Fruit fly (Drosophila melanogaster) whole organism, embryonic: Measurements from ENCODE around the gene sro.

Experiments
- CG10274 ChIP-seq: fragments of 200-800 bp; sonication (Bioruptor generic); optimal IDR thresholded peaks from 3 replicates; lab custom pipeline; 2017; ENCODE audit warnings: missing biosample characterization, mild to moderate bottlenecking, missing genetic modification characterization
- CG10654 ChIP-seq: fragments of 200-800 bp; sonication (Bioruptor generic); optimal IDR thresholded peaks from 2 replicates; lab custom pipeline; 2016; ENCODE audit warnings: missing biosample characterization, missing genetic modification characterization
- CG11093 ChIP-seq: fragments of 200-800 bp; sonication (Bioruptor generic); IDR thresholded peaks from 3 replicates; pipeline ENCODE4 v1.3.6; 2022; ENCODE audit warnings: missing biosample characterization, missing genetic modification characterization
- CG1233 ChIP-seq: fragments of 200-800 bp; sonication (Bioruptor generic); optimal IDR thresholded peaks from 4 replicates; lab custom pipeline; 2018; ENCODE audit warnings: missing biosample characterization, mild to moderate bottlenecking, missing genetic modification characterization
- CG12391 ChIP-seq: fragments of 200-800 bp; sonication (Bioruptor generic); optimal IDR thresholded peaks from 3 replicates; lab custom pipeline; 2018; ENCODE audit warnings: missing biosample characterization, mild to moderate bottlenecking, missing genetic modification characterization, moderate library complexity
- CG12942 ChIP-seq: fragments of 200-800 bp; sonication (Bioruptor generic); optimal IDR thresholded peaks from 3 replicates; lab custom pipeline; 2016; ENCODE audit warnings: missing biosample characterization, missing genetic modification characterization
- CG13287 ChIP-seq: fragments of 200-800 bp; sonication (Bioruptor generic); IDR thresholded peaks from 2 replicates; pipeline ENCODE4 v1.3.6; 2022; ENCODE audit warnings: missing biosample characterization, missing genetic modification characterization; ENCODE audit not compliant: partially characterized antibody
- CG16815 ChIP-seq: fragments of 200-800 bp; sonication (Bioruptor generic); optimal IDR thresholded peaks from 3 replicates; lab custom pipeline; 2017; ENCODE audit warnings: missing biosample characterization, mild to moderate bottlenecking, missing genetic modification characterization
- CG17186 ChIP-seq: fragments of 200-800 bp; sonication (Bioruptor generic); optimal IDR thresholded peaks from 3 replicates; lab custom pipeline; 2017; ENCODE audit warnings: missing biosample characterization, missing genetic modification reagents, missing genetic modification characterization
- CG18599 ChIP-seq: fragments of 200-800 bp; sonication (Bioruptor generic); optimal IDR thresholded peaks from 3 replicates; lab custom pipeline; 2017; ENCODE audit warnings: missing biosample characterization, missing genetic modification characterization, mild to moderate bottlenecking, moderate library complexity, missing genetic modification reagents
- CG2116 ChIP-seq: fragments of 200-800 bp; sonication (Bioruptor generic); optimal IDR thresholded peaks from 3 replicates; lab custom pipeline; 2018; ENCODE audit warnings: missing biosample characterization, mild to moderate bottlenecking, missing genetic modification characterization
- CG32532 ChIP-seq: fragments of 200-800 bp; sonication (Bioruptor generic); IDR thresholded peaks from 2 replicates; pipeline ENCODE4 v1.3.6; 2022; ENCODE audit warnings: missing biosample characterization, missing genetic modification characterization
- CG34224 ChIP-seq: fragments of 200-800 bp; sonication (Bioruptor generic); IDR thresholded peaks from 3 replicates; pipeline ENCODE4 v1.3.6; 2022; ENCODE audit warnings: missing biosample characterization, missing genetic modification characterization; ENCODE audit not compliant: partially characterized antibody
- CG3995 ChIP-seq: fragments of 200-800 bp; sonication (Bioruptor generic); optimal IDR thresholded peaks from 3 replicates; lab custom pipeline; 2016; ENCODE audit warnings: missing biosample characterization, missing genetic modification characterization
- CG5245 ChIP-seq: fragments of 200-800 bp; sonication (Bioruptor generic); optimal IDR thresholded peaks from 3 replicates; lab custom pipeline; 2016; ENCODE audit warnings: missing biosample characterization, missing genetic modification characterization
- CG6683 ChIP-seq: fragments of 200-800 bp; sonication (Bioruptor generic); optimal IDR thresholded peaks from 2 replicates; lab custom pipeline; 2017; ENCODE audit warnings: missing biosample characterization, mild to moderate bottlenecking, missing genetic modification characterization, missing genetic modification reagents
- CG6765 ChIP-seq: fragments of 200-800 bp; sonication (Bioruptor generic); optimal IDR thresholded peaks from 3 replicates; lab custom pipeline; 2017; ENCODE audit warnings: missing biosample characterization, mild to moderate bottlenecking, missing genetic modification characterization
- CG6791 ChIP-seq: fragments of 200-800 bp; sonication (Bioruptor generic); IDR thresholded peaks from 3 replicates; pipeline ENCODE4 v1.3.6; 2022; ENCODE audit warnings: missing biosample characterization, missing genetic modification characterization; ENCODE audit not compliant: partially characterized antibody
- CG8089 ChIP-seq: fragments of 200-800 bp; sonication (Bioruptor generic); optimal IDR thresholded peaks from 3 replicates; lab custom pipeline; 2016; ENCODE audit warnings: missing biosample characterization, missing genetic modification characterization
- CG9437 ChIP-seq: fragments of 200-800 bp; sonication (Bioruptor generic); optimal IDR thresholded peaks from 2 replicates; lab custom pipeline; 2018; ENCODE audit warnings: missing biosample characterization, mild to moderate bottlenecking, missing genetic modification characterization
- CoRest ChIP-seq: fragments of 200-800 bp; sonication (Bioruptor generic); optimal IDR thresholded peaks from 3 replicates; lab custom pipeline; 2018; ENCODE audit warnings: missing biosample characterization, mild to moderate bottlenecking, missing genetic modification characterization, moderate library complexity
- CrebB ChIP-seq: fragments of 200-800 bp; sonication (Bioruptor generic); optimal IDR thresholded peaks from 3 replicates; lab custom pipeline; 2018; ENCODE audit warnings: missing biosample characterization, mild to moderate bottlenecking, missing genetic modification characterization
- Dip3 ChIP-seq: fragments of 200-800 bp; sonication (Bioruptor generic); optimal IDR thresholded peaks from 3 replicates; lab custom pipeline; 2016; ENCODE audit warnings: missing biosample characterization, missing genetic modification characterization
- Doc3 ChIP-seq: fragments of 200-800 bp; sonication (Bioruptor generic); IDR thresholded peaks from 3 replicates; pipeline ENCODE4 v1.3.6; 2022; ENCODE audit warnings: missing biosample characterization, missing genetic modification characterization; ENCODE audit not compliant: partially characterized antibody
- Dref ChIP-seq: fragments of 200-800 bp; sonication (Bioruptor generic); IDR thresholded peaks from 2 replicates; pipeline ENCODE4 v1.3.6; 2022; ENCODE audit warnings: missing biosample characterization, missing genetic modification characterization
- Lhr ChIP-seq: fragments of 200-800 bp; sonication (Bioruptor generic); optimal IDR thresholded peaks from 3 replicates; lab custom pipeline; 2017; ENCODE audit warnings: mild to moderate bottlenecking, missing biosample characterization, missing genetic modification reagents, missing genetic modification characterization
- Lim3 ChIP-seq: fragments of 200-800 bp; sonication (Bioruptor generic); IDR thresholded peaks from 2 replicates; pipeline ENCODE4 v1.3.6; 2022; ENCODE audit warnings: missing biosample characterization, missing genetic modification characterization
- MESR4 ChIP-seq: fragments of 200-800 bp; sonication (Bioruptor generic); optimal IDR thresholded peaks from 2 replicates; lab custom pipeline; 2018; ENCODE audit warnings: missing biosample characterization, mild to moderate bottlenecking, missing genetic modification characterization, moderate library complexity
- MTF-1 ChIP-seq: fragments of 200-800 bp; sonication (Bioruptor generic); optimal IDR thresholded peaks from 2 replicates; lab custom pipeline; 2018; ENCODE audit warnings: missing biosample characterization, mild to moderate bottlenecking, missing genetic modification characterization, borderline replicate concordance
- Meics ChIP-seq: fragments of 200-800 bp; sonication (Bioruptor generic); optimal IDR thresholded peaks from 2 replicates; lab custom pipeline; 2017; ENCODE audit warnings: missing biosample characterization, mild to moderate bottlenecking, missing genetic modification characterization
- NC2β ChIP-seq: fragments of 200-800 bp; sonication (Bioruptor generic); optimal IDR thresholded peaks from 2 replicates; lab custom pipeline; 2016; ENCODE audit warnings: missing biosample characterization, missing genetic modification characterization
- Oaz ChIP-seq: fragments of 200-800 bp; sonication (Bioruptor generic); IDR thresholded peaks from 2 replicates; pipeline ENCODE4 v1.3.6; 2022; ENCODE audit warnings: missing biosample characterization, missing genetic modification characterization
- Sox102F ChIP-seq: fragments of 200-800 bp; sonication (Bioruptor generic); optimal IDR thresholded peaks from 2 replicates; lab custom pipeline; 2018; ENCODE audit warnings: missing biosample characterization, mild to moderate bottlenecking, missing genetic modification characterization, moderate library complexity
- Sry-β ChIP-seq: fragments of 200-800 bp; sonication (Bioruptor generic); optimal IDR thresholded peaks from 2 replicates; lab custom pipeline; 2018; ENCODE audit warnings: missing biosample characterization, mild to moderate bottlenecking, missing genetic modification characterization, moderate library complexity
- Tbp ChIP-seq: fragments of >200 bp; optimal IDR thresholded peaks from 2 replicates; lab custom pipeline; 2018; ENCODE audit warnings: missing biosample characterization, missing genetic modification characterization
- Xbp1 ChIP-seq: fragments of 200-800 bp; sonication (Bioruptor generic); optimal IDR thresholded peaks from 3 replicates; lab custom pipeline; 2016; ENCODE audit warnings: missing biosample characterization, mild to moderate bottlenecking, missing genetic modification characterization
- ash1 ChIP-seq: fragments of 200-800 bp; sonication (Bioruptor generic); optimal IDR thresholded peaks from 2 replicates; lab custom pipeline; 2018; ENCODE audit warnings: missing biosample characterization, mild to moderate bottlenecking, missing genetic modification characterization
- bcd ChIP-seq: fragments of 200-800 bp; sonication (Bioruptor generic); optimal IDR thresholded peaks from 2 replicates; lab custom pipeline; 2017; ENCODE audit warnings: missing biosample characterization, mild to moderate bottlenecking, missing genetic modification characterization
- bowl ChIP-seq: fragments of 200-800 bp; sonication (Bioruptor generic); IDR thresholded peaks from 2 replicates; pipeline ENCODE4 v1.3.6; 2022; ENCODE audit warnings: missing biosample characterization, missing genetic modification characterization
- cwo ChIP-seq: fragments of 200-800 bp; sonication (Bioruptor generic); optimal IDR thresholded peaks from 3 replicates; lab custom pipeline; 2017; ENCODE audit warnings: missing biosample characterization, missing genetic modification characterization, mild to moderate bottlenecking, moderate library complexity, missing genetic modification reagents
- dpn ChIP-seq, 2 experiments: fragments of 200-800 bp; sonication (Bioruptor generic); optimal IDR thresholded peaks; 3 replicates each; lab custom pipeline; 2016; ENCODE audit warnings: missing biosample characterization in 2 of 2, missing genetic modification characterization in 2 of 2
- eve ChIP-seq, 2 experiments: fragments of >200 bp; optimal IDR thresholded peaks; 2 replicates each; lab custom pipeline; 2017; ENCODE audit warnings: missing biosample characterization in 2 of 2, missing genetic modification characterization in 2 of 2
- inv ChIP-seq: fragments of 200-800 bp; sonication (Bioruptor generic); IDR thresholded peaks from 2 replicates; pipeline ENCODE4 v1.3.6; 2022; ENCODE audit warnings: missing biosample characterization, missing genetic modification characterization; ENCODE audit not compliant: partially characterized antibody
- jumu ChIP-seq: fragments of 200-800 bp; sonication (Bioruptor generic); optimal IDR thresholded peaks from 3 replicates; lab custom pipeline; 2016; ENCODE audit warnings: missing biosample characterization, missing genetic modification characterization
- lmd ChIP-seq: fragments of 200-800 bp; sonication (Bioruptor generic); IDR thresholded peaks from 2 replicates; pipeline ENCODE4 v1.3.6; 2022; ENCODE audit warnings: missing biosample characterization, missing genetic modification characterization
- pb ChIP-seq: fragments of 200-800 bp; sonication (Bioruptor generic); optimal IDR thresholded peaks from 3 replicates; lab custom pipeline; 2016; ENCODE audit warnings: missing biosample characterization, missing genetic modification characterization
- pho ChIP-seq: fragments of 200-800 bp; sonication (Bioruptor generic); optimal IDR thresholded peaks from 2 replicates; lab custom pipeline; 2016; ENCODE audit warnings: missing biosample characterization, missing genetic modification characterization
- stwl ChIP-seq: fragments of 200-800 bp; sonication (Bioruptor generic); optimal IDR thresholded peaks from 3 replicates; lab custom pipeline; 2018; ENCODE audit warnings: missing biosample characterization, mild to moderate bottlenecking, missing genetic modification characterization, moderate library complexity
- sug ChIP-seq: fragments of 200-800 bp; optimal IDR thresholded peaks from 2 replicates; lab custom pipeline; 2019; ENCODE audit warnings: missing biosample characterization, mild to moderate bottlenecking, missing genetic modification characterization, moderate library complexity
- tap ChIP-seq: fragments of 200-800 bp; optimal IDR thresholded peaks from 3 replicates; lab custom pipeline; 2019; ENCODE audit warnings: missing biosample characterization, mild to moderate bottlenecking, missing genetic modification characterization, moderate library complexity
- vfl ChIP-seq: fragments of 200-800 bp; sonication (Bioruptor generic); optimal IDR thresholded peaks from 2 replicates; lab custom pipeline; 2016; ENCODE audit warnings: missing biosample characterization, missing genetic modification characterization

The sro gene

DNA sequence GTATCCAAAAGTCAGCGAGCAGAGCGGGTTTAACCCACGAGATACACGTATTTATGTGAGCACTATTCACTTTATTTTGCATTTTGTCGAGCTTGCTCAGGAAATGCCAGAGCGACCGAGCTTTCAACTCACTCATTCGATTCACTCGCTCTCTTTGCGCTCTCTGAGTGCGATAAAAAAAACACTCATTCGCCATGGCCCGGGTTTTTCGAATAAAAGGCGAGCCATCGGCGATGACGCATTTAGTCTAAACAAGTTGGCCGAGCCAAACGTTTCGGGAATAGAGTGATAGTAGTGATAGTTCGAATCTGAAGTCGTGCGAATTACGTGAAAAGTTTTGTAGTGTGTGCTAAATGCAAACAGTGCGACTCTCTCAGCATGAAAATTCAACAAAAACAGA is 12.0 kb upstream of the sro start (continued):
- TF ChIP-seq CG11093 (GFP tag; lab: Robert Waterston, UW) (no peak), Meics (peak; percentile 45), cwo (peak; percentile 34), Dip3 (GFP tag; lab: Kevin White, UChicago) (no peak), CG2116 (GFP tag; lab: Kevin White, UChicago) (no peak), CG17186 (no peak), CG6765 (peak; percentile 44), Dref (no peak), ash1 (GFP tag; lab: Kevin White, UChicago) (peak; percentile 59), CG10654 (GFP tag; lab: Kevin White, UChicago) (no peak), NC2β (no peak), CrebB (tag; lab: Kevin White, UChicago) (peak; percentile 47), CG9437 (GFP tag; lab: Kevin White, UChicago) (no peak), pho (GFP tag; lab: Kevin White, UChicago) (no peak), pb (GFP tag; lab: Kevin White, UChicago) (no peak), Sox102F (GFP tag; lab: Kevin White, UChicago) (no peak), CG6791 (no peak), CG16815 (GFP tag; lab: Kevin White, UChicago) (no peak), tap (tag; lab: Kevin White, UChicago) (peak; percentile 22), Xbp1 (GFP tag; lab: Kevin White, UChicago) (no peak), CG5245 (GFP tag; lab: Kevin White, UChicago) (no peak), bcd (no peak), CG32532 (GFP tag; lab: Robert Waterston, UW) (peak; percentile 57; the same call in 1 of the 2 replicates), Tbp (no peak), jumu (GFP tag; lab: Kevin White, UChicago) (no peak), CoRest (no peak), CG34224 (GFP tag; lab: Robert Waterston, UW) (peak; percentile 64), Sry-β (GFP tag; lab: Kevin White, UChicago) (no peak), MTF-1 (GFP tag; lab: Kevin White, UChicago) (peak; percentile 37), CG1233 (peak; percentile 12), eve (GFP tag; optimal IDR thresholded peaks at IDR 0.05; lab: Kevin White, UChicago) (no peak), CG12391 (tag; lab: Kevin White, UChicago) (no peak), bowl (no peak), Lim3 (no peak), inv (peak; percentile 28; the same call in 1 of the 2 replicates), CG12942 (GFP tag; lab: Kevin White, UChicago) (no peak), vfl (GFP tag; lab: Kevin White, UChicago) (no peak), Doc3 (GFP tag; lab: Robert Waterston, UW) (no peak), CG18599 (peak; percentile 46), CG10274 (GFP tag; lab: Kevin White, UChicago) (no peak), MESR4 (GFP tag; lab: Kevin White, UChicago) (no peak), Oaz (no peak), CG13287 (GFP tag; lab: Robert Waterston, UW) (peak; percentile 63), Lhr (GFP tag; lab: Kevin White, UChicago) (no peak), CG3995 (GFP tag; lab: Kevin White, UChicago) (no peak), stwl (no peak), CG8089 (GFP tag; lab: Kevin White, UChicago) (no peak), CG6683 (GFP tag; lab: Kevin White, UChicago) (peak; percentile 33), dpn (GFP tag; optimal IDR thresholded peaks at IDR 0.05; lab: Kevin White, UChicago) (peak in 1 of 2 experiments; percentile 26), sug (no peak), lmd (GFP tag; lab: Robert Waterston, UW) (no peak)
